Fruit fly (Drosophila melanogaster) whole organism, larva: ENCODE data around the gene CtBP.
A peak's percentile ranks its signal among the peaks of the same experiment; 100 is the strongest.

Source experiments
- noc ChIP-seq: fragments of 200-800 bp; sonication (Bioruptor generic); optimal IDR thresholded peaks from 3 replicates; lab custom pipeline; 2019; ENCODE audit warnings: missing biosample characterization, mild to moderate bottlenecking, missing genetic modification characterization, moderate library complexity

CtBP gene

dm6 chr3R:13011621-13011963, at the start of gene CtBP:
TSS of gene CtBP (plus strand) at chr3R:13011649.
- no peak for TF ChIP-seq noc (tag; lab: Kevin White, UChicago)

DNA sequence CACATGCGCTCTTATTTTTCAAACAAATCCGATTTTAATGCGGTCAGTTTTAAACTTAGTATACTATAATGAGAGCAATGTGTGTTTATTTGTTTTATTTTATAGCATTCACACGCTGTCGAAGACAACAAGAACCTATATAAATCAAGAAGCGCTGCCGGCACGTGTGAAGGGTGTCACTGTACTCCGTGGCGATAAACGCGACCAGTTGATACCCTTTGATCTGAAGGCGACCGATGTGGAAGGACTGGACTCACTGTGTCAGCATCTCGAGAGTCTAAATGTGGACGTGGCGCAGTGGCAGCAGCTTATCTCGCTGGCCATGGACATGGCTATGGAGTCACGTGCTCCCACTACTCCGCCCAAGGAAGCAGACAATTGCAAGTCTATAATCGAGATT, 48.8 kb upstream of the CtBP start:
- no peak for TF ChIP-seq noc (tag; lab: Kevin White, UChicago)

DNA sequence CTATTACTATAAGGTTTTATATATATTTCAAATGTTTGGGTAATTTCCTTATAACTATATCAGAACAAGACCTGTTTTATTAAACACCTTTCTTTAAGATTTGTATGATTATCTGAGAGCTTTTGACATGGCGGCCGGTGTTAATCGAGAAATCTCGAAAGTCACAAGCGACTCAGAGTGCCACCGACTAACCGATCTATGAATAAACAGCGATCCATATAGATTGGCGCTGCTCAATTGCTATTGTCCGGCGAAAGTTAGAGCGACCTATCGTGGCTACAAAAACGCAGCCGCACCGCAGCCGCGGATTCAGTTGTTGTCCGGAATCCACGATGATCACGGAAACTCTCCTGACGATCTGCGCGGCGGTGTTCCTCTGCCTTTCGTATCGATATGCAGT, 48.0 kb upstream of the CtBP start, which contains the start of gene Cyp304a1:
TSS of gene Cyp304a1 (plus strand) at position 301 of the 400 bp plus-strand sequence.
- no peak for TF ChIP-seq noc (tag; lab: Kevin White, UChicago)

DNA sequence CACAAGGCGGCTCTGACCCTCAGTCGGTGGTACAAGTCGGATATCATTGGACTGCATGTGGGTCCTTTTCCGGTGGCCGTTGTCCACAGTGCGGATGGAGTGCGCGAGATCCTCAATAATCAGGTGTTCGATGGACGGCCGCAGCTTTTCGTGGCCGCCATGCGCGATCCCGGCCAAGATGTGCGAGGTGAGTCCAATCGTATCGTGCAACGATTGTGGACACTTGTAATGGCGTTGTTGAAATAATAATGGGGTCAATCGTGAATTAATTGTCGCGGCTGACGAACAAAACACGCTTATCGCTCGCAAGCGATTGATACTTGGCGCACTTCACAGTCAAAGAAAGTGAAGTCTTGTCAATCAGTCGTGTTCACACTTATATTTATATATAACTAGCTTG, 47.4 kb upstream of the CtBP start:
- TF ChIP-seq noc (tag; lab: Kevin White, UChicago), result no peak

- TF ChIP-seq noc (tag; lab: Kevin White, UChicago), result no peak
These were observed 43.8 kb upstream of the CtBP start, which contains the start of the genes CG14384 and grsm for dm6 chr3R:12967612-12968011. TSS of gene CG14384 (minus strand) at chr3R:12967712. TSS of gene grsm (minus strand) at chr3R:12967712.

- no peak for TF ChIP-seq noc (tag; lab: Kevin White, UChicago)
These were observed 39.3 kb upstream of the CtBP start for dm6 chr3R:12972106-12972505.

- TF ChIP-seq noc (tag; lab: Kevin White, UChicago), result no peak
These were observed 37.0 kb upstream of the CtBP start for dm6 chr3R:12974447-12974846.

dm6 chr3R:12975223-12975622, 36.2 kb upstream of the CtBP start:
- no peak for TF ChIP-seq noc (tag; lab: Kevin White, UChicago)

DNA sequence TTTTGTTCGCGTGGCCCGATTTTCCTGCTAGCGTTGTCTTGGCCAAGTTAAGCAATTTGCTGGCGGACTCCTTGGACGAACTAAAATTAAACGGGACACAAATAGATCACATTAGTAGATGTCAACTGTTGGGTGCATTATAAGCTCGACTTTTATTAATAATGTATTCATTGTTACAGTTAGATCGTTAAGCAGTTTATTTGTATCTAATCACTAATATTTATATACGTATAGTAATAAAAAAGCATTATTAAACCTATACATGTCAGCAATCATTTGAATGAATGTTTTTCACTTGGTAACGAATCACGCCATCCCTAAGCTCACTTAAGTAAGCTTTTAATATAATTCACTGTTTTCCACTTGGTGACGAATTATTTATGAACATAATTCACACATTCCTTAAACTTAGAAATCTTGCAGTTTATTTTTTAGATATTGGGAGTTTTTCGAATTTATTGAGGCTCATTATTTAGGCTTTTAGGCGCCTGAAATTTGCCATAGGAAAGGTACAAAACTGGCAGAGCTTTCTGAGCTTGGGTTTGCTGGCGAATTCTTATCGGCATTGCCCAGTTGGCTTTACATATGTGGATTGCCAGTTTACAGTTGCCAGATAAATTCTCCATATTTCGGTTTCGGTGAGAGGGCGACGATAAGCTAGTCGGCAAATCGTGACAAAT, 33.9 kb upstream of the CtBP start, which contains the start of the genes CG7381 and CG7091:
TSS of gene CG7381 (minus strand) at position 101 of the 680 bp plus-strand sequence.
TSS of gene CG7091 (plus strand) at position 630 of the 680 bp plus-strand sequence.
- no peak for TF ChIP-seq noc (tag; lab: Kevin White, UChicago)

DNA sequence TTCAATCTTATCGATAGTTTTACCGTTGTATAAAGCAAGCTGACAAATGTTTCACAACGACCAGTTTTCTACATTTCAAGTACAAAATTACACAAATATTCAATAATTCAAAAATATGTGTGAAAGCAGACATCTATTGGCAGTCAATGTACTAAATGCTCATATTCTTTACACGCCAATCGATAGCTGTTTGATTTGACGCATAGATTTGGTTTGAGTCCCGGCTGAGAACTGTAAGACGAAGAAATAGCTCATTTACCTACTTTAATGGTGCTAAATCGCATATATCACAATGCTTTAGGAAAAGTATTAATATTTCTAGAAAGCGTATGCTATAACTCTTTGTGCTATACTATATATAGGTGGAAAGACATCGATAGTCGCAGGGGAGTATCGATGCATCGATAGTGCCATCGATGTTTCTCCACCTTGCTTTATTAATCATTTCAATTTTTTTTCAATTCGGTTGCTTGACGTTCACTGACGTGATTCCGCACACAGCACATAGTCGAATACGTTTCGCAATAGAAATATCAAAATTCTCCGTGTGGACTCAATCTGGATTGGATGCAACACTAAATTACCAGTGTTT, 30.7 kb upstream of the CtBP start, which contains the start of gene Paip2:
TSS of gene Paip2 (plus strand) at position 165 of the 592 bp plus-strand sequence.
- TF ChIP-seq noc (tag; lab: Kevin White, UChicago), result no peak

DNA sequence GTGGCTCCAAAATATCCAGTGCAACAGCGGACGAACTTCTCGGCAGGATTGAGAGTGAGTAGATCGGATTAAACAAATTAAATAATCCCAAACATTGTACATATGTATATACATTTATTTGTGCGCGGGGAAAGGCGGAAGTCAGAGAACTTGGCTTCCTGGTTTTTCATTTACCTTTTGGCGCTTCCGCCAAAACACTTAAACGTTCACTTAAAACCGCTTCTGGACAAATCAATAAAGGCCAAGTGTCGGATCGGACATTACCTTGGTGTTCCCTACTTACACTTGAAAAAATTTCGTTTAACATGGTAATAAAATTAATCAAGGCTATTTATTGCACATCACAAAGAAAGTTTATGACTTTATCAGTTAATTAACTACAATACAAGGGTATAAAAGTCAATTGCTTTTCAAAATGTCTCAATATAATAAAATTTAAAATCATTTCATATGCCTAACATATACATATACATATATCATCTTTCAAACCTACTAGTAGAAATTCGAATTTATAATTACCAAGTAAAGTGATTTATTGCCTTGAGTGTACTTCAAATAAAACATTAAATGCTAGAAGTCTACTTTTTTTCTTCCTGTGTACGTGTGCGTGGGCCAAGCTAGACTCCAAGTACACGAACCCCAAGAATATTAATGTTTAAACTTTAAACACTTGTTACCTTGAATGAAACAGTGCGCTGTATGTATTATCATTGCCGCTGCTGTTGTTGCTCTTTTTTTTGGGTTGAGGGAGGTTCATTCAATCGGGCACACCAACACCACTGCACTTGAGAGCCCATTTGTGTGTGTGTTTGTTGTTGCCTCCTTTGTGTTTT, 29.9 kb upstream of the CtBP start:
- TF ChIP-seq noc (tag; lab: Kevin White, UChicago), result peak; percentile 0

dm6 chr3R:12982167-12982981, 29.1 kb upstream of the CtBP start:
- TF ChIP-seq noc (tag; lab: Kevin White, UChicago), result peak; percentile 94

DNA sequence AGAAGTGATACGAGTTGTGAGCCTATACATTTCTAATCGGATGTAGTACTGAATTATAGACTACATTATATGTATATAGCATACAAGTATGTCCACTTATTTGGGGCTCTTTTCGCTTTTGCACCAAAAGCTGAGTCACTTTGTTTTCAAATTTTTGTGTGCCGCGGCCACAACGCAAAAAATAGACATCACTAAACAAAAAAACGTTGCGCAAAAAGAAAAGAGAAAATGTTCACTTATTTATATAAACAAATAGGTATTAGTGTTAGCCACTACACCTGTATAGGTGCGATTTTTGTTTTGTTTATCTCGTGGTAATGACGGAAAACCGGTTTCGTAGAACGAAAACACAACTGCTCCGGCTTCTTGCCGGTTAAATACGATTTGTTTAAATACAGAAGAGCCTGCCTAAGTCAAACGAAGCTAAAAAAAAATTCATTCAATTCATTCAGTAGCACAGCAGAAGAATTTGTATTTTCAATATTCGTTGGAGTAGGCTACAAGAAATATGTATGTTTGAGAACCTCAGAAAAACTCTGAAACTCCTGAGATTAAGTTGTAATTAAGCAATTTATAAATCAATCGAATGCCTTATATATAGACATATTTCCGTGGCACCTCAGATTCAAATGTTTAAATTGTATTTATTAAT, 28.3 kb upstream of the CtBP start:
- TF ChIP-seq noc (tag; lab: Kevin White, UChicago), result peak; percentile 53

DNA sequence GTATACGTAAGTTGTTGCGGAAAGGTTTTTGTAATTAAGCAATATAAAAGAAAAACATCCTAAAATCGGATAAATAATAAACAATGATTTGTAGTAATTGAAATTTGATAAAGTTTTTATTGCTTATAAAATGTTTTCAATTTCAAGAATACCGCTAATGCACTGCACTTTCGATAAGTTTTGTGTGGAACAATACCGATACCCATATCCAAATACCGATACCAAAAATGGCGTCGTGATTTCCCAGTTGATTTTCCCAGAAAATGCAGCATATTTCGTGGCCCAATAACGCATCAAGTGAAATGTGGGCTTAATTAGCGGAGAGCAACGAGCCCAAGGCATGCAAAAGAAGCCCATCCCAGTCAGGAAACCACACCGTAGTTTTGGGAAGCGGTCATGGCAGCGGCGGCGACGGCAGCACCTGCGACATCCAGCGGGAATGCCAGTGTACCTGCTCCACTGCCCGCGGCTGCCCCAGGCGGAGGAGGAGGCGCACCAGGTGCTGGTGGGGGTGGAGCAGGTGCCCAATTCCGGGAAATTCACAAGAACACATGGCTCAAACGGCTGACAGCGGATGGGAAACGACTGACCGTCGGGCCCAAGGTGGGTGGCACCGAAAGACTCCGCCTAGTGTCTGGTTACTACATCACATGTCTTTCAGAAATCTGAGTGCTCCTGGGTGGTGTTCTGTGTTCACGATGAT, 25.5 kb upstream of the CtBP start, which contains the start of gene CG31342:
TSS of gene CG31342 (plus strand) at position 214 of the 703 bp plus-strand sequence.
- TF ChIP-seq noc (tag; lab: Kevin White, UChicago), result no peak
